Fruit fly (Drosophila melanogaster): Measurements from ENCODE around the gene SP1029.
A peak's percentile ranks its signal among the peaks of the same experiment; 100 is the strongest.

The SP1029 gene

dm6 chr3R:29273029-29273428 lies 22.8 kb upstream of the SP1029 start (continued):
- no peak for TF ChIP-seq CG17385 (GFP tag; optimal IDR thresholded peaks at IDR 0.05)
- no peak for TF ChIP-seq onecut (GFP tag; IDR thresholded peaks at IDR 0.05)

DNA sequence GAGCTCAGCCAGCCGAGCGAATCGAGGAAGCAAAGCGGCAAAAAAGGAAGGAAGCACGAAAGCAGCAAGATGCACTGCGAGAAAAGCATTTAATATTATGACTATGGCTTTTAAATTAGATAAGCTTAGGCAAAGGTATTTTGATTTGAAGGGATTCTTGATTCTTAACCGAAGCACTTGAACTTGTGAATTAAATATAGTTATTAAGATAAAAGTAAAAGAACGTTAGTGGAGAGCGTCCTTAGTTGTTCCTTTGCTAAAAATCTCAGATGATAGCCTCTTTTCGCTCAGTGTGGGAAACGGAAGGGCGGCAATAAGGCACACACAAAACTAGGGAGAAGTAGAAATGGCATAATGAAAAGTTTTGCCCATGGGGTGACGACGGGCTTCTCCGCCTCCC lies 19.0 kb upstream of the SP1029 start:
- TF ChIP-seq CG13775 (GFP tag; optimal IDR thresholded peaks at IDR 0.05) (no peak), yki (optimal IDR thresholded peaks at IDR 0.05) (no peak), Side (GFP tag; optimal IDR thresholded peaks at IDR 0.05) (no peak), CG16815 (GFP tag; optimal IDR thresholded peaks at IDR 0.05) (no peak), CG18262 (tag; optimal IDR thresholded peaks at IDR 0.05) (peak; percentile 42), Mes4 (GFP tag; optimal IDR thresholded peaks at IDR 0.05) (no peak), CG12659 (GFP tag; optimal IDR thresholded peaks at IDR 0.05) (no peak), CG8359 (GFP tag; optimal IDR thresholded peaks at IDR 0.05; ENCODE audit: borderline replicate concordance) (no peak), odd (GFP tag; optimal IDR thresholded peaks at IDR 0.05) (no peak), CG7987 (GFP tag; optimal IDR thresholded peaks at IDR 0.05) (no peak), ranshi (GFP tag; IDR thresholded peaks at IDR 0.05) (no peak), Hr39 (optimal IDR thresholded peaks at IDR 0.05) (no peak), bowl (GFP tag; IDR thresholded peaks at IDR 0.05) (no peak), HmgD (GFP tag; optimal IDR thresholded peaks at IDR 0.05) (no peak), NC2α (GFP tag; optimal IDR thresholded peaks at IDR 0.05) (no peak), nmo (GFP tag; optimal IDR thresholded peaks at IDR 0.05) (peak; percentile 21), CG14860 (GFP tag; IDR thresholded peaks at IDR 0.05; ENCODE audit: partially characterized antibody) (no peak), Dip2 (GFP tag; IDR thresholded peaks at IDR 0.05) (no peak), Dref (GFP tag; IDR thresholded peaks at IDR 0.05) (no peak), zfh2 (GFP tag; optimal IDR thresholded peaks at IDR 0.05) (no peak), CG16813 (GFP tag; IDR thresholded peaks at IDR 0.05; ENCODE audit: partially characterized antibody) (no peak), jumu (GFP tag; optimal IDR thresholded peaks at IDR 0.05) (no peak), CG8388 (GFP tag; optimal IDR thresholded peaks at IDR 0.05) (no peak), CG11696 (GFP tag; IDR thresholded peaks at IDR 0.05) (no peak), E2f2 (GFP tag; IDR thresholded peaks at IDR 0.05) (no peak), trem (tag; optimal IDR thresholded peaks at IDR 0.05) (peak; percentile 10), MBD-R2 (GFP tag; IDR thresholded peaks at IDR 0.05) (no peak), lola (GFP tag; optimal IDR thresholded peaks at IDR 0.05) (peak in 1 of 3 experiments; percentile 48), CG1024 (GFP tag; IDR thresholded peaks at IDR 0.05) (no peak), zf30C (GFP tag; optimal IDR thresholded peaks at IDR 0.05) (peak; percentile 24), CG9876 (GFP tag; optimal IDR thresholded peaks at IDR 0.05) (no peak), CG14441 (GFP tag; IDR thresholded peaks at IDR 0.05) (no peak), zen (tag; optimal IDR thresholded peaks at IDR 0.05) (no peak), CG14965 (GFP tag; optimal IDR thresholded peaks at IDR 0.05; ENCODE audit: borderline replicate concordance) (no peak), Camta (GFP tag; optimal IDR thresholded peaks at IDR 0.05) (no peak), twi (tag; optimal IDR thresholded peaks at IDR 0.05) (no peak), H15 (GFP tag; IDR thresholded peaks at IDR 0.05) (no peak), CG9727 (GFP tag; optimal IDR thresholded peaks at IDR 0.05) (peak; percentile 11), sens-2 (GFP tag; IDR thresholded peaks at IDR 0.05) (no peak), insv (GFP tag; optimal IDR thresholded peaks at IDR 0.05) (no peak), pb (GFP tag; optimal IDR thresholded peaks at IDR 0.05) (no peak), wdn (GFP tag; IDR thresholded peaks at IDR 0.05) (no peak), CG6689 (GFP tag; IDR thresholded peaks at IDR 0.05) (no peak), Adf1 (GFP tag; IDR thresholded peaks at IDR 0.05) (no peak), phol (tag; optimal IDR thresholded peaks at IDR 0.05) (peak; percentile 17), gem (tag; optimal IDR thresholded peaks at IDR 0.05) (peak; percentile 28), kay (GFP tag; optimal IDR thresholded peaks at IDR 0.05) (no peak), Ets65A (GFP tag) (peak; percentile 16), CG31365 (tag; optimal IDR thresholded peaks at IDR 0.05) (no peak)
